Worm (Caenorhabditis elegans) whole organism, midembryonic: ENCODE results near the gene lec-10.

Source experiments
- T22C8.4 ChIP-seq: fragments of 200-800 bp; sonication (Bioruptor generic); IDR thresholded peaks from 2 replicates; pipeline ENCODE4 v1.3.6; 2022; ENCODE audit warnings: missing genetic modification characterization, missing compliant biosample characterization
- cog-1 ChIP-seq: sonication (generic microtip); optimal IDR thresholded peaks from 2 replicates; lab custom pipeline; 2016; ENCODE audit warnings: missing genetic modification characterization, missing compliant biosample characterization
- flt-1 ChIP-seq: fragments of 200-800 bp; sonication (Bioruptor generic); IDR thresholded peaks from 2 replicates; pipeline ENCODE4 v1.3.6; 2022; ENCODE audit warnings: missing genetic modification characterization, missing compliant biosample characterization
- klf-2 ChIP-seq: fragments of 200-800 bp; sonication (Bioruptor generic); conservative IDR thresholded peaks from 2 replicates; pipeline ENCODE4 v1.3.6; 2022; ENCODE audit warnings: missing genetic modification reagents, missing genetic modification characterization, missing compliant biosample characterization
- med-1 ChIP-seq: sonication (generic microtip); optimal IDR thresholded peaks from 2 replicates; lab custom pipeline; 2017; ENCODE audit warnings: missing genetic modification characterization, mild to moderate bottlenecking, missing compliant biosample characterization, antibody characterized with exemption, missing genetic modification reagents; ENCODE audit not compliant: insufficient read depth
- ref-1 ChIP-seq: fragments of 200-800 bp; sonication (Bioruptor generic); conservative IDR thresholded peaks from 2 replicates; pipeline ENCODE4 v1.3.6; 2022; ENCODE audit warnings: missing genetic modification reagents, missing genetic modification characterization, missing compliant biosample characterization
- tab-1 ChIP-seq: fragments of 200-800 bp; sonication (Bioruptor generic); IDR thresholded peaks from 2 replicates; pipeline ENCODE4 v1.3.6; 2022; ENCODE audit warnings: missing genetic modification characterization, missing compliant biosample characterization
- ztf-23 ChIP-seq: fragments of 200-800 bp; sonication (Bioruptor generic); IDR thresholded peaks from 2 replicates; pipeline ENCODE4 v1.3.6; 2022; ENCODE audit warnings: missing genetic modification reagents, missing genetic modification characterization, missing compliant biosample characterization
- ztf-29 ChIP-seq: fragments of 200-800 bp; sonication (Bioruptor generic); IDR thresholded peaks from 2 replicates; pipeline ENCODE4 v1.3.6; 2022; ENCODE audit warnings: missing genetic modification reagents, missing genetic modification characterization, missing compliant biosample characterization

lec-10 gene

ce11 chrV:6492497-6492896 is 3.6 kb upstream of the lec-10 start:
- no peak for TF ChIP-seq ztf-29 (GFP tag; lab: Robert Waterston, UW)
- TF ChIP-seq flt-1 (GFP tag; lab: Robert Waterston, UW), result no peak
- TF ChIP-seq klf-2 (GFP tag; lab: Robert Waterston, UW), result no peak
- no peak for TF ChIP-seq ref-1 (GFP tag; lab: Robert Waterston, UW)
- TF ChIP-seq T22C8.4 (GFP tag; lab: Robert Waterston, UW), result no peak

ce11 chrV:6487878-6488277 is 1.0 kb downstream of the lec-10 start:
- TF ChIP-seq T22C8.4 (GFP tag; lab: Robert Waterston, UW), result no peak
- no peak for TF ChIP-seq med-1
- TF ChIP-seq ztf-23, result no peak

ce11 chrV:6485109-6485508 is 3.8 kb downstream of the lec-10 start:
- TF ChIP-seq cog-1 (tag; lab: Kevin White, UChicago) (peak; percentile 12), flt-1 (GFP tag; lab: Robert Waterston, UW) (no peak)

- no peak for TF ChIP-seq flt-1 (GFP tag; lab: Robert Waterston, UW)
- TF ChIP-seq klf-2 (GFP tag; lab: Robert Waterston, UW), result no peak
- TF ChIP-seq T22C8.4 (GFP tag; lab: Robert Waterston, UW), result no peak
- no peak for TF ChIP-seq ztf-29 (GFP tag; lab: Robert Waterston, UW)
- TF ChIP-seq med-1, result no peak
Observed at ce11 chrV:6476026-6476425, 12.9 kb downstream of the lec-10 start.

- TF ChIP-seq ztf-29 (GFP tag; lab: Robert Waterston, UW) (no peak), ztf-23 (no peak), ref-1 (GFP tag; lab: Robert Waterston, UW) (no peak), T22C8.4 (GFP tag; lab: Robert Waterston, UW) (no peak), cog-1 (tag; lab: Kevin White, UChicago) (no peak), flt-1 (GFP tag; lab: Robert Waterston, UW) (no peak), tab-1 (GFP tag; lab: Robert Waterston, UW) (no peak), klf-2 (GFP tag; lab: Robert Waterston, UW) (no peak), med-1 (no peak)
Observed at ce11 chrV:6471208-6471607, 17.7 kb downstream of the lec-10 start.

ce11 chrV:6467676-6468075 is 21.2 kb downstream of the lec-10 start:
- TF ChIP-seq T22C8.4 (GFP tag; lab: Robert Waterston, UW) (no peak), med-1 (no peak), ztf-29 (GFP tag; lab: Robert Waterston, UW) (no peak), ztf-23 (no peak), tab-1 (GFP tag; lab: Robert Waterston, UW) (no peak), flt-1 (GFP tag; lab: Robert Waterston, UW) (no peak), cog-1 (tag; lab: Kevin White, UChicago) (no peak), ref-1 (GFP tag; lab: Robert Waterston, UW) (no peak), klf-2 (GFP tag; lab: Robert Waterston, UW) (no peak)

- TF ChIP-seq med-1, result no peak
Observed at ce11 chrV:6464765-6465164, 24.2 kb downstream of the lec-10 start, which contains the start of gene unc-83. Gene unc-83 (plus strand): TSS chrV:6465065.

ce11 chrV:6464238-6464637 is 24.7 kb downstream of the lec-10 start:
- no peak for TF ChIP-seq flt-1 (GFP tag; lab: Robert Waterston, UW)
- TF ChIP-seq med-1, result no peak
- TF ChIP-seq ztf-29 (GFP tag; lab: Robert Waterston, UW), result no peak
- no peak for TF ChIP-seq klf-2 (GFP tag; lab: Robert Waterston, UW)
- no peak for TF ChIP-seq T22C8.4 (GFP tag; lab: Robert Waterston, UW)
- no peak for TF ChIP-seq tab-1 (GFP tag; lab: Robert Waterston, UW)
- TF ChIP-seq ref-1 (GFP tag; lab: Robert Waterston, UW), result no peak
- no peak for TF ChIP-seq cog-1 (tag; lab: Kevin White, UChicago)
- TF ChIP-seq ztf-23, result no peak

ce11 chrV:6462606-6463005 is 26.3 kb downstream of the lec-10 start:
- TF ChIP-seq med-1 (no peak), ref-1 (GFP tag; lab: Robert Waterston, UW) (no peak), ztf-23 (no peak), klf-2 (GFP tag; lab: Robert Waterston, UW) (no peak), flt-1 (GFP tag; lab: Robert Waterston, UW) (no peak), ztf-29 (GFP tag; lab: Robert Waterston, UW) (no peak), tab-1 (GFP tag; lab: Robert Waterston, UW) (no peak), cog-1 (tag; lab: Kevin White, UChicago) (no peak)

ce11 chrV:6461250-6461649 is 27.7 kb downstream of the lec-10 start:
- TF ChIP-seq ref-1 (GFP tag; lab: Robert Waterston, UW) (no peak), ztf-23 (no peak), T22C8.4 (GFP tag; lab: Robert Waterston, UW) (no peak), cog-1 (tag; lab: Kevin White, UChicago) (no peak), flt-1 (GFP tag; lab: Robert Waterston, UW) (no peak), tab-1 (GFP tag; lab: Robert Waterston, UW) (no peak), klf-2 (GFP tag; lab: Robert Waterston, UW) (no peak), med-1 (no peak), ztf-29 (GFP tag; lab: Robert Waterston, UW) (no peak)
